Worm (Caenorhabditis elegans): ENCODE measurements around the gene F36H9.5.

DNA sequence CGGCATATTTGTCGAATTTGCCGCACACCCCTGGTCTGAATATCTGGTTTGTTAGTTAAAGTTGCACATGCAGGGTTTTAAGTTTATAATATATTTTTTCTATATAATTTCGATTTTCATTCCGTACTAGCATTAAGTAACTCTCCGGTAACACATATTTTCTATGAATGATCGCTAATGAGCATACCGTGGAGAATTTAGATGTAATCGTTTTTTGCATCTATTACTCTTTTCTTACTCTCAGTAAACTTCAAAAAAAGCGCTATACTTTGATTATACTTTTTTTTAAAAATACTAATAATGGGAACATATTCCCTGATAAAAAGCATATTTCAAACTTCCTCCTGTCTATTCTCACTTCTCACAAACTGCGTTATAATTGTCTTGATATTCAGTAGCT, 47.3 kb downstream of the F36H9.5 start, which contains the start of gene str-160:
- no peak for TF ChIP-seq lin-13 (GFP tag; optimal IDR thresholded peaks at IDR 0.05)
- no peak for TF ChIP-seq zag-1 (tag; optimal IDR thresholded peaks at IDR 0.05)
- TF ChIP-seq mdl-1 (tag; optimal IDR thresholded peaks at IDR 0.05): no peak
- TF ChIP-seq lin-39 (tag; optimal IDR thresholded peaks at IDR 0.05): no peak
- no peak for TF ChIP-seq ceh-16 (tag; optimal IDR thresholded peaks at IDR 0.05)
- TF ChIP-seq ztf-4 (tag; optimal IDR thresholded peaks at IDR 0.05): no peak
- no peak for TF ChIP-seq unc-62 (GFP tag; optimal IDR thresholded peaks at IDR 0.05)
